Worm (Caenorhabditis elegans) whole organism, young adult: ENCODE measurements around the gene pals-39.
A peak's percentile ranks its signal among the peaks of the same experiment; 100 is the strongest.

Experiments
- B0019.2 ChIP-seq: fragments of 200-800 bp; sonication (Bioruptor generic); conservative IDR thresholded peaks from 2 replicates; pipeline ENCODE4 v1.3.6; 2022; ENCODE audit warnings: missing genetic modification reagents, missing genetic modification characterization, missing compliant biosample characterization
- B0261.1 ChIP-seq: sonication (generic microtip); optimal IDR thresholded peaks from 2 replicates; lab custom pipeline; 2016; ENCODE audit warnings: mild to moderate bottlenecking, missing genetic modification characterization, moderate library complexity, missing compliant biosample characterization
- D2030.7 ChIP-seq: fragments of 200-800 bp; sonication (Bioruptor generic); IDR thresholded peaks from 2 replicates; pipeline ENCODE4 v1.3.6; 2022; ENCODE audit warnings: missing genetic modification reagents, missing genetic modification characterization, missing compliant biosample characterization
- F39B2.1 ChIP-seq: fragments of 200-800 bp; sonication (Bioruptor generic); IDR thresholded peaks from 2 replicates; pipeline ENCODE4 v1.3.6; 2022; ENCODE audit warnings: missing genetic modification reagents, missing genetic modification characterization, missing compliant biosample characterization
- F57C9.4 ChIP-seq: sonication (generic microtip); optimal IDR thresholded peaks from 2 replicates; lab custom pipeline; 2017; ENCODE audit warnings: mild to moderate bottlenecking, missing genetic modification characterization, missing compliant biosample characterization
- K12H6.12 ChIP-seq: fragments of 200-800 bp; sonication (Bioruptor generic); optimal IDR thresholded peaks from 2 replicates; lab custom pipeline; 2018; ENCODE audit warnings: mild to moderate bottlenecking, missing genetic modification characterization, missing compliant biosample characterization
- T07F8.4 ChIP-seq: sonication (generic microtip); optimal IDR thresholded peaks from 2 replicates; lab custom pipeline; 2016; ENCODE audit warnings: mild to moderate bottlenecking, missing genetic modification characterization, moderate library complexity, missing compliant biosample characterization
- ZK185.1 ChIP-seq: sonication (generic microtip); optimal IDR thresholded peaks from 2 replicates; lab custom pipeline; 2016; ENCODE audit warnings: mild to moderate bottlenecking, missing genetic modification characterization, missing compliant biosample characterization; ENCODE audit not compliant: poor library complexity, severe bottlenecking
- ccch-3 ChIP-seq: fragments of 200-800 bp; sonication (Bioruptor generic); optimal IDR thresholded peaks from 2 replicates; lab custom pipeline; 2018; ENCODE audit warnings: mild to moderate bottlenecking, missing genetic modification characterization, missing compliant biosample characterization
- cebp-1 ChIP-seq, 2 experiments: fragments of 200-800 bp in 1 of 2; sonication (Bioruptor generic) in 1 of 2; sonication (generic microtip) in 1 of 2; IDR thresholded peaks in 1 of 2; optimal IDR thresholded peaks in 1 of 2; 2 replicates each; pipeline versions ENCODE4 v1.3.6 to Lab custom; 2017 to 2022; ENCODE audit warnings: missing compliant biosample characterization in 2 of 2, missing genetic modification characterization in 2 of 2, mild to moderate bottlenecking in 1 of 2, missing genetic modification reagents in 1 of 2, moderate library complexity in 1 of 2
- chd-7 ChIP-seq: sonication (generic microtip); optimal IDR thresholded peaks from 2 replicates; lab custom pipeline; 2016; ENCODE audit warnings: mild to moderate bottlenecking, missing genetic modification characterization, moderate library complexity, missing compliant biosample characterization
- egl-18 ChIP-seq: fragments of 200-800 bp; sonication (Bioruptor generic); IDR thresholded peaks from 2 replicates; pipeline ENCODE4 v1.3.6; 2022; ENCODE audit warnings: missing genetic modification reagents, missing genetic modification characterization, missing compliant biosample characterization
- egrh-3 ChIP-seq: fragments of 200-800 bp; sonication (Bioruptor generic); IDR thresholded peaks from 2 replicates; pipeline ENCODE4 v1.3.6; 2022; ENCODE audit warnings: missing genetic modification reagents, missing genetic modification characterization, missing compliant biosample characterization
- hlh-26 ChIP-seq: fragments of 200-800 bp; sonication (Bioruptor generic); conservative IDR thresholded peaks from 2 replicates; pipeline ENCODE4 v1.3.6; 2022; ENCODE audit warnings: missing genetic modification reagents, missing genetic modification characterization, missing compliant biosample characterization
- hsf-1 ChIP-seq: fragments of 200-800 bp; sonication (Bioruptor generic); IDR thresholded peaks from 2 replicates; pipeline ENCODE4 v1.3.6; 2022; ENCODE audit warnings: missing genetic modification reagents, missing genetic modification characterization, missing compliant biosample characterization
- let-607 ChIP-seq, 2 experiments: fragments of 200-800 bp in 1 of 2; sonication (Bioruptor generic) in 1 of 2; sonication (generic microtip) in 1 of 2; optimal IDR thresholded peaks; 2 replicates each; lab custom pipeline; 2016 to 2018; ENCODE audit warnings: mild to moderate bottlenecking in 2 of 2, missing compliant biosample characterization in 2 of 2, missing genetic modification characterization in 2 of 2, moderate library complexity in 2 of 2, missing genotype in 1 of 2
- lin-35 ChIP-seq, 3 experiments: fragments of 150-350 bp in 2 of 3; sonication (generic microtip) in 1 of 3; optimal IDR thresholded peaks; 2 replicates each; lab custom pipeline; 2014 to 2018; ENCODE audit warnings: missing biosample characterization in 3 of 3, missing genetic modification characterization in 3 of 3, missing genetic modification reagents in 3 of 3
- lsl-1 ChIP-seq: fragments of 200-800 bp; sonication (Bioruptor generic); optimal IDR thresholded peaks from 2 replicates; lab custom pipeline; 2018; ENCODE audit warnings: mild to moderate bottlenecking, missing genetic modification characterization, moderate library complexity, missing compliant biosample characterization
- madf-3 ChIP-seq: fragments of 200-800 bp; sonication (Bioruptor generic); IDR thresholded peaks from 2 replicates; pipeline ENCODE4 v1.3.6; 2022; ENCODE audit warnings: missing genetic modification reagents, missing genetic modification characterization, missing compliant biosample characterization
- nhr-27 ChIP-seq: fragments of 200-800 bp; sonication (Bioruptor generic); optimal IDR thresholded peaks from 2 replicates; lab custom pipeline; 2018; ENCODE audit warnings: mild to moderate bottlenecking, missing genetic modification characterization, moderate library complexity, missing compliant biosample characterization
- nhr-80 ChIP-seq: sonication (generic microtip); optimal IDR thresholded peaks from 2 replicates; lab custom pipeline; 2016; ENCODE audit warnings: missing genetic modification characterization, missing compliant biosample characterization
- nhr-90 ChIP-seq: sonication (generic microtip); optimal IDR thresholded peaks from 2 replicates; lab custom pipeline; 2016; ENCODE audit warnings: missing genotype, mild to moderate bottlenecking, missing genetic modification characterization, missing compliant biosample characterization
- pbrm-1 ChIP-seq: fragments of 200-800 bp; sonication (Bioruptor generic); IDR thresholded peaks from 2 replicates; pipeline ENCODE4 v1.3.6; 2022; ENCODE audit warnings: missing genetic modification reagents, missing genetic modification characterization, missing compliant biosample characterization
- pha-4 ChIP-seq: fragments of 150-350 bp; sonication (generic microtip); optimal IDR thresholded peaks from 2 replicates; lab custom pipeline; 2014; ENCODE audit warnings: missing biosample characterization, missing genetic modification reagents, missing genetic modification characterization
- rec-8 ChIP-seq, 2 experiments: sonication (generic microtip); optimal IDR thresholded peaks; 2 replicates each; lab custom pipeline; 2016; ENCODE audit warnings: mild to moderate bottlenecking in 2 of 2, missing genetic modification characterization in 2 of 2, missing genetic modification reagents in 2 of 2, missing genotype in 2 of 2, missing biosample characterization in 1 of 2, missing compliant biosample characterization in 1 of 2, moderate library complexity in 1 of 2
- rpc-1 ChIP-seq, 2 experiments: fragments of 150-350 bp in 1 of 2; sonication (generic microtip) in 1 of 2; optimal IDR thresholded peaks; 2 replicates each; lab custom pipeline; 2014 to 2018; ENCODE audit warnings: missing biosample characterization in 1 of 2, missing genetic modification characterization in 1 of 2, missing genetic modification reagents in 1 of 2, missing genotype in 1 of 2
- snpc-4 ChIP-seq, 5 experiments: fragments of 150-350 bp in 1 of 5; sonication (generic microtip) in 4 of 5; optimal IDR thresholded peaks; 2 replicates each; lab custom pipeline; 2014 to 2018; ENCODE audit warnings: missing genetic modification characterization in 5 of 5, missing biosample characterization in 3 of 5, antibody characterized with exemption in 2 of 5, mild to moderate bottlenecking in 2 of 5, missing compliant biosample characterization in 2 of 5, missing genotype in 2 of 5, moderate library complexity in 2 of 5, missing genetic modification reagents in 1 of 5
- unc-62 ChIP-seq: fragments of 150-350 bp; optimal IDR thresholded peaks from 2 replicates; lab custom pipeline; 2014; ENCODE audit warnings: missing biosample characterization, missing genetic modification reagents, missing genetic modification characterization
- zfh-2 ChIP-seq: fragments of 200-800 bp; sonication (Bioruptor generic); conservative IDR thresholded peaks from 2 replicates; pipeline ENCODE4 v1.3.6; 2022; ENCODE audit warnings: missing genetic modification reagents, missing genetic modification characterization, missing compliant biosample characterization
- zim-3 ChIP-seq: sonication (generic microtip); optimal IDR thresholded peaks from 2 replicates; lab custom pipeline; 2017; ENCODE audit warnings: mild to moderate bottlenecking, missing genetic modification characterization, moderate library complexity, missing compliant biosample characterization
- ztf-18 ChIP-seq: sonication (generic microtip); optimal IDR thresholded peaks from 2 replicates; lab custom pipeline; 2016; ENCODE audit warnings: missing genotype, mild to moderate bottlenecking, missing genetic modification characterization, missing compliant biosample characterization
- ztf-28 ChIP-seq: fragments of 200-800 bp; sonication (Bioruptor generic); IDR thresholded peaks from 2 replicates; pipeline ENCODE4 v1.3.6; 2022; ENCODE audit warnings: missing genetic modification reagents, missing genetic modification characterization, missing compliant biosample characterization
- ztf-3 ChIP-seq: fragments of 200-800 bp; sonication (Bioruptor generic); optimal IDR thresholded peaks from 2 replicates; lab custom pipeline; 2018; ENCODE audit warnings: mild to moderate bottlenecking, missing genetic modification characterization, missing compliant biosample characterization

pals-39 gene

ce11 chrV:12478111-12478510 lies 34.5 kb upstream of the pals-39 start, which contains the start of gene atn-1 (continued):
- no peak for TF ChIP-seq hlh-26
- TF ChIP-seq, all 124 proteins: peak for 0

- no peak for TF ChIP-seq F57C9.4
- TF ChIP-seq chd-7 = peak; percentile 26
- no peak for TF ChIP-seq B0019.2 (GFP tag; lab: Robert Waterston, UW)
- TF ChIP-seq K12H6.12 (tag; lab: Kevin White, UChicago) = peak; percentile 9
- TF ChIP-seq zim-3 (tag; lab: Kevin White, UChicago) = peak; percentile 34
- TF ChIP-seq ztf-3 = no peak
- peak; percentile 5 for TF ChIP-seq nhr-90
- no peak for TF ChIP-seq madf-3 (GFP tag; lab: Robert Waterston, UW)
- no peak for TF ChIP-seq T07F8.4
- no peak for TF ChIP-seq egrh-3
- TF ChIP-seq zfh-2 (GFP tag; lab: Robert Waterston, UW) = peak; percentile 92
- no peak for TF ChIP-seq nhr-27
- no peak for TF ChIP-seq ztf-18 (tag; lab: Kevin White, UChicago)
- TF ChIP-seq pbrm-1 (GFP tag; lab: Robert Waterston, UW) = peak; percentile 38; the same call in 1 of the 2 replicates
- TF ChIP-seq ZK185.1 (tag; lab: Kevin White, UChicago) = no peak
Measured at ce11 chrV:12477139-12477538, 33.5 kb upstream of the pals-39 start.

ce11 chrV:12475360-12475759 lies 31.7 kb upstream of the pals-39 start:
- TF ChIP-seq hsf-1 (GFP tag; lab: Robert Waterston, UW) = peak; percentile 25; the same call in 1 of the 2 replicates
- no peak for TF ChIP-seq K12H6.12 (tag; lab: Kevin White, UChicago)
- no peak for TF ChIP-seq D2030.7 (GFP tag; lab: Robert Waterston, UW)
- peak; percentile 72 for TF ChIP-seq nhr-80 (tag; lab: Kevin White, UChicago)
- TF ChIP-seq let-607 (tag; optimal IDR thresholded peaks at IDR 0.05; lab: Kevin White, UChicago) = peak in 1 of 2 experiments; percentile 6
- TF ChIP-seq lin-35 (GFP tag; optimal IDR thresholded peaks at IDR 0.05; lab: Kevin White, UChicago) = no peak
- no peak for TF ChIP-seq snpc-4 (GFP tag; optimal IDR thresholded peaks at IDR 0.05; lab: Kevin White, UChicago)
- TF ChIP-seq snpc-4 (tag; optimal IDR thresholded peaks at IDR 0.05; lab: Kevin White, UChicago) = peak in 1 of 4 experiments; percentile 13
- no peak for TF ChIP-seq rpc-1 (optimal IDR thresholded peaks at IDR 0.05; lab: Kevin White, UChicago)
- no peak for TF ChIP-seq rpc-1 (tag; optimal IDR thresholded peaks at IDR 0.05; lab: Kevin White, UChicago)
- TF ChIP-seq lsl-1 (GFP tag; lab: Kevin White, UChicago) = no peak
- no peak for TF ChIP-seq rec-8 (tag; optimal IDR thresholded peaks at IDR 0.05; lab: Kevin White, UChicago)
- TF ChIP-seq egl-18 (GFP tag; lab: Robert Waterston, UW) = no peak
- no peak for TF ChIP-seq T07F8.4
- TF ChIP-seq F39B2.1 (GFP tag; lab: Robert Waterston, UW) = no peak
- TF ChIP-seq ztf-28 (GFP tag; lab: Robert Waterston, UW) = no peak
- no peak for TF ChIP-seq ccch-3
- TF ChIP-seq cebp-1 (GFP tag; IDR thresholded peaks at IDR 0.05; lab: Robert Waterston, UW) = no peak
- TF ChIP-seq cebp-1 (tag; optimal IDR thresholded peaks at IDR 0.05; lab: Kevin White, UChicago) = peak; percentile 57
- TF ChIP-seq pha-4 (tag; lab: Kevin White, UChicago) = no peak
- TF ChIP-seq, all 124 proteins: peak for 5

ce11 chrV:12470324-12470723 lies 26.7 kb upstream of the pals-39 start:
- TF ChIP-seq B0261.1 (tag; lab: Kevin White, UChicago) (no peak), unc-62 (no peak), egl-18 (GFP tag; lab: Robert Waterston, UW) (no peak), chd-7 (no peak)
